Worm (Caenorhabditis elegans) whole organism, early embryonic: ENCODE measurements around the gene F09E5.14.

Experiments used
- B0310.2 ChIP-seq: sonication (generic microtip); optimal IDR thresholded peaks from 2 replicates; lab custom pipeline; 2016; ENCODE audit warnings: mild to moderate bottlenecking, missing genetic modification characterization, missing compliant biosample characterization
- F13C5.2 ChIP-seq: sonication (generic microtip); optimal IDR thresholded peaks from 2 replicates; lab custom pipeline; 2017; ENCODE audit warnings: mild to moderate bottlenecking, missing genetic modification characterization, inconsistent platforms, missing compliant biosample characterization
- aly-1 ChIP-seq: sonication (generic microtip); optimal IDR thresholded peaks from 2 replicates; lab custom pipeline; 2016; ENCODE audit warnings: missing genetic modification characterization, missing compliant biosample characterization
- ama-1 ChIP-seq: fragments of 150-350 bp; optimal IDR thresholded peaks from 2 replicates; lab custom pipeline; 2014
- ceh-13 ChIP-seq: fragments of 200-800 bp; sonication (Bioruptor generic); optimal IDR thresholded peaks from 2 replicates; lab custom pipeline; 2018; ENCODE audit warnings: mild to moderate bottlenecking, missing genetic modification characterization, missing compliant biosample characterization
- ceh-36 ChIP-seq: sonication (generic microtip); optimal IDR thresholded peaks from 2 replicates; lab custom pipeline; 2016; ENCODE audit warnings: missing genetic modification characterization, inconsistent platforms, missing compliant biosample characterization
- ets-7 ChIP-seq: sonication (generic microtip); optimal IDR thresholded peaks from 2 replicates; lab custom pipeline; 2016; ENCODE audit warnings: missing genotype, missing genetic modification characterization, missing compliant biosample characterization
- flt-1 ChIP-seq: fragments of 200-800 bp; sonication (Bioruptor generic); IDR thresholded peaks from 2 replicates; pipeline ENCODE4 v1.3.6; 2022; ENCODE audit warnings: missing genetic modification characterization, missing compliant biosample characterization
- hmbx-1 ChIP-seq: sonication (generic microtip); optimal IDR thresholded peaks from 2 replicates; lab custom pipeline; 2016; ENCODE audit warnings: mild to moderate bottlenecking, missing genetic modification characterization, missing compliant biosample characterization
- hmg-4 ChIP-seq: fragments of 200-800 bp; sonication (Bioruptor generic); optimal IDR thresholded peaks from 2 replicates; lab custom pipeline; 2018; ENCODE audit warnings: mild to moderate bottlenecking, missing genetic modification characterization, missing compliant biosample characterization
- hnd-1 ChIP-seq: sonication (generic microtip); optimal IDR thresholded peaks from 2 replicates; lab custom pipeline; 2016; ENCODE audit warnings: missing genetic modification characterization, missing compliant biosample characterization
- pes-1 ChIP-seq: fragments of 200-800 bp; sonication (Bioruptor generic); IDR thresholded peaks from 2 replicates; pipeline ENCODE4 v1.3.6; 2022; ENCODE audit warnings: missing genetic modification reagents, missing genetic modification characterization, missing compliant biosample characterization
- scrt-1 ChIP-seq: fragments of 200-800 bp; sonication (Bioruptor generic); IDR thresholded peaks from 2 replicates; pipeline ENCODE4 v1.3.6; 2022; ENCODE audit warnings: missing genetic modification characterization, missing compliant biosample characterization
- sea-1 ChIP-seq: fragments of 200-800 bp; sonication (Bioruptor generic); conservative IDR thresholded peaks from 2 replicates; pipeline ENCODE4 v1.3.6; 2022; ENCODE audit warnings: missing genetic modification characterization, missing compliant biosample characterization
- tbx-11 ChIP-seq: fragments of 200-800 bp; sonication (Bioruptor generic); IDR thresholded peaks from 2 replicates; pipeline ENCODE4 v1.3.6; 2022; ENCODE audit warnings: missing genetic modification characterization, missing compliant biosample characterization
- tbx-37 ChIP-seq: fragments of 200-800 bp; sonication (Bioruptor generic); conservative IDR thresholded peaks from 2 replicates; pipeline ENCODE4 v1.3.6; 2022; ENCODE audit warnings: missing genetic modification reagents, missing genetic modification characterization, missing compliant biosample characterization
- tra-4 ChIP-seq: sonication (generic microtip); optimal IDR thresholded peaks from 2 replicates; lab custom pipeline; 2017; ENCODE audit warnings: missing genetic modification characterization, missing compliant biosample characterization

F09E5.14 gene

ce11 chrII:5370641-5371040 is 26.0 kb upstream of the F09E5.14 start, which contains the start of gene F09E5.12:
F09E5.12 (minus strand) TSS chrII:5370741.
- TF ChIP-seq ama-1 (lab: Kevin White, UChicago) (no peak), F13C5.2 (tag; lab: Kevin White, UChicago) (no peak), tra-4 (tag; lab: Kevin White, UChicago) (no peak), flt-1 (no peak), hmbx-1 (no peak), tbx-37 (GFP tag; lab: Robert Waterston, UW) (no peak), tbx-11 (no peak), ceh-36 (no peak)

ce11 chrII:5365645-5366044 is 21.0 kb upstream of the F09E5.14 start, which contains the start of gene F09E5.16:
F09E5.16 (minus strand) TSS chrII:5365745.
- TF ChIP-seq pes-1 (GFP tag; lab: Robert Waterston, UW) = no peak
- no peak for TF ChIP-seq ceh-13 (GFP tag; lab: Kevin White, UChicago)
- no peak for TF ChIP-seq tra-4 (tag; lab: Kevin White, UChicago)
- no peak for TF ChIP-seq tbx-11
- no peak for TF ChIP-seq B0310.2
- TF ChIP-seq sea-1 (GFP tag; lab: Robert Waterston, UW) = no peak
- no peak for TF ChIP-seq ets-7
- no peak for TF ChIP-seq ama-1 (lab: Kevin White, UChicago)

- TF ChIP-seq hmbx-1 (no peak), ceh-13 (GFP tag; lab: Kevin White, UChicago) (no peak), hnd-1 (no peak), aly-1 (tag; lab: Kevin White, UChicago) (no peak), sea-1 (GFP tag; lab: Robert Waterston, UW) (no peak), pes-1 (GFP tag; lab: Robert Waterston, UW) (no peak), tra-4 (tag; lab: Kevin White, UChicago) (no peak), ceh-36 (no peak), tbx-11 (no peak), scrt-1 (GFP tag; lab: Robert Waterston, UW) (no peak), B0310.2 (no peak), F13C5.2 (tag; lab: Kevin White, UChicago) (no peak), ama-1 (lab: Kevin White, UChicago) (no peak), tbx-37 (GFP tag; lab: Robert Waterston, UW) (no peak), ets-7 (no peak), flt-1 (no peak), hmg-4 (GFP tag; lab: Kevin White, UChicago) (no peak)
Observed at ce11 chrII:5364516-5364915, 19.8 kb upstream of the F09E5.14 start.

ce11 chrII:5359252-5359651 is 14.6 kb upstream of the F09E5.14 start, which contains the start of gene sec-6:
sec-6 (plus strand) TSS chrII:5359552.
- TF ChIP-seq flt-1 (no peak), pes-1 (GFP tag; lab: Robert Waterston, UW) (no peak), scrt-1 (GFP tag; lab: Robert Waterston, UW) (no peak), ama-1 (lab: Kevin White, UChicago) (no peak), tra-4 (tag; lab: Kevin White, UChicago) (no peak), aly-1 (tag; lab: Kevin White, UChicago) (no peak), ets-7 (no peak), sea-1 (GFP tag; lab: Robert Waterston, UW) (no peak), ceh-13 (GFP tag; lab: Kevin White, UChicago) (no peak), hnd-1 (no peak), hmbx-1 (no peak)

ce11 chrII:5358137-5358745 is 13.6 kb upstream of the F09E5.14 start, which contains the start of the genes F09E5.11 and bmy-1:
F09E5.11 (minus strand) TSS chrII:5358187.
bmy-1 (plus strand) TSS chrII:5358695.
- TF ChIP-seq ets-7 (peak; percentile 23), hmbx-1 (no peak), hmg-4 (GFP tag; lab: Kevin White, UChicago) (peak; percentile 74), F13C5.2 (tag; lab: Kevin White, UChicago) (peak; percentile 61), tra-4 (tag; lab: Kevin White, UChicago) (no peak), pes-1 (GFP tag; lab: Robert Waterston, UW) (peak; percentile 74), hnd-1 (no peak), tbx-11 (0 out of 2 replicates have a peak, but pooled peaks have one; percentile 42), flt-1 (0 out of 2 replicates have a peak, but pooled peaks have one; percentile 11), sea-1 (GFP tag; lab: Robert Waterston, UW) (0 out of 2 replicates have a peak, but pooled peaks have one; percentile 23), scrt-1 (GFP tag; lab: Robert Waterston, UW) (no peak), ceh-36 (no peak), tbx-37 (GFP tag; lab: Robert Waterston, UW) (peak; percentile 79), ceh-13 (GFP tag; lab: Kevin White, UChicago) (peak; percentile 21), aly-1 (tag; lab: Kevin White, UChicago) (no peak), ama-1 (lab: Kevin White, UChicago) (no peak), B0310.2 (no peak)

- TF ChIP-seq tbx-37 (GFP tag; lab: Robert Waterston, UW) (no peak), hmg-4 (GFP tag; lab: Kevin White, UChicago) (no peak), ceh-36 (no peak), tbx-11 (no peak), sea-1 (GFP tag; lab: Robert Waterston, UW) (no peak), ama-1 (lab: Kevin White, UChicago) (no peak), ets-7 (no peak), B0310.2 (no peak), flt-1 (no peak), ceh-13 (GFP tag; lab: Kevin White, UChicago) (no peak), aly-1 (tag; lab: Kevin White, UChicago) (no peak), hmbx-1 (no peak), scrt-1 (GFP tag; lab: Robert Waterston, UW) (no peak), F13C5.2 (tag; lab: Kevin White, UChicago) (no peak), pes-1 (GFP tag; lab: Robert Waterston, UW) (no peak)
Observed at ce11 chrII:5355384-5355783, 10.7 kb upstream of the F09E5.14 start, which contains the start of gene srg-69. srg-69 (plus strand) TSS chrII:5355684.

ce11 chrII:5353642-5354041 is 9.0 kb upstream of the F09E5.14 start:
- TF ChIP-seq pes-1 (GFP tag; lab: Robert Waterston, UW) (peak; percentile 46; the same call in 1 of the 2 replicates), aly-1 (tag; lab: Kevin White, UChicago) (no peak)
